Fruit fly (Drosophila melanogaster) Kc167 (cell line): ENCODE measurements around the gene Atg14.

Source experiments
- Myc ChIP-seq: fragments of >200 bp; optimal IDR thresholded peaks from 2 replicates; lab custom pipeline; 2017; ENCODE audit warnings: missing external identifiers
- insv ChIP-seq: fragments of >200 bp; optimal IDR thresholded peaks from 3 replicates; lab custom pipeline; 2018; ENCODE audit warnings: missing external identifiers
- psq ChIP-seq: fragments of >200 bp; optimal IDR thresholded peaks from 2 replicates; lab custom pipeline; 2017; ENCODE audit warnings: missing external identifiers

- TF ChIP-seq insv (lab: Kevin White, UChicago) (no peak), Myc (lab: Kevin White, UChicago) (no peak), psq (lab: Kevin White, UChicago) (no peak)
These were observed 23.9 kb downstream of the Atg14 start for dm6 chr3R:29139767-29140755.
